Fruit fly (Drosophila melanogaster): ENCODE results near the gene Or98b.

Gene Or98b

dm6 chr3R:28335462-28335998 lies 16.5 kb upstream of the Or98b start (continued):
- no peak for TF ChIP-seq Ravus (GFP tag; IDR thresholded peaks at IDR 0.05)
- peak; percentile 74 for TF ChIP-seq CG11504 (tag; optimal IDR thresholded peaks at IDR 0.05)
- peak; percentile 69 for TF ChIP-seq gcm (GFP tag; optimal IDR thresholded peaks at IDR 0.05)
- TF ChIP-seq caup (GFP tag; optimal IDR thresholded peaks at IDR 0.05; ENCODE audit: severe bottlenecking), result peak; percentile 75
- no peak for TF ChIP-seq corto (GFP tag; optimal IDR thresholded peaks at IDR 0.05)
- TF ChIP-seq Hmr (GFP tag; optimal IDR thresholded peaks at IDR 0.05), result peak; percentile 82
- TF ChIP-seq Nf-YA (GFP tag; IDR thresholded peaks at IDR 0.05), result no peak
- peak; percentile 65; the same call in 1 of the 2 replicates for TF ChIP-seq Atf6 (GFP tag; IDR thresholded peaks at IDR 0.05)
- no peak for TF ChIP-seq CG1832 (GFP tag; optimal IDR thresholded peaks at IDR 0.05)
- TF ChIP-seq Deaf1 (tag; optimal IDR thresholded peaks at IDR 0.05), result peak; percentile 35
- peak; percentile 50 for TF ChIP-seq CG5245 (GFP tag; optimal IDR thresholded peaks at IDR 0.05)
- peak; percentile 49 for TF ChIP-seq tio (GFP tag; optimal IDR thresholded peaks at IDR 0.05)
- peak; percentile 54 for TF ChIP-seq CG8388 (GFP tag; optimal IDR thresholded peaks at IDR 0.05)
- TF ChIP-seq lbe (GFP tag; optimal IDR thresholded peaks at IDR 0.05), result peak; percentile 51
- peak; percentile 67 for TF ChIP-seq sqz (GFP tag; optimal IDR thresholded peaks at IDR 0.05)
- TF ChIP-seq CG6689 (GFP tag; IDR thresholded peaks at IDR 0.05), result peak; percentile 79
- peak; percentile 65 for TF ChIP-seq zen (tag; optimal IDR thresholded peaks at IDR 0.05)
- peak; percentile 35 for TF ChIP-seq gfzf (GFP tag; optimal IDR thresholded peaks at IDR 0.05)
- peak; percentile 51 for TF ChIP-seq CG3847 (GFP tag; IDR thresholded peaks at IDR 0.05)
- TF ChIP-seq CG13123 (GFP tag; optimal IDR thresholded peaks at IDR 0.05), result peak; percentile 17
- TF ChIP-seq lmd (GFP tag; IDR thresholded peaks at IDR 0.05), result peak; percentile 78
- TF ChIP-seq CG14441 (GFP tag; IDR thresholded peaks at IDR 0.05), result peak; percentile 52
- TF ChIP-seq CG2678 (tag; optimal IDR thresholded peaks at IDR 0.05), result peak; percentile 74
- TF ChIP-seq B-H1 (GFP tag; IDR thresholded peaks at IDR 0.05), result peak; percentile 58; the same call in 2 of the 3 replicates
- 0 out of 3 replicates have a peak, but pooled peaks have one; percentile 51 for TF ChIP-seq ken (GFP tag; IDR thresholded peaks at IDR 0.05)
- peak; percentile 8; the same call in 1 of the 2 replicates for TF ChIP-seq CG1024 (GFP tag; IDR thresholded peaks at IDR 0.05)
- TF ChIP-seq Drgx (GFP tag; IDR thresholded peaks at IDR 0.05), result peak; percentile 35; the same call in 1 of the 2 replicates
- peak; percentile 93 for TF ChIP-seq kni (GFP tag; optimal IDR thresholded peaks at IDR 0.05)
- peak; percentile 77 for TF ChIP-seq nerfin-1 (tag; optimal IDR thresholded peaks at IDR 0.05)
- 0 out of 2 replicates have a peak, but pooled peaks have one; percentile 9 for TF ChIP-seq sim (GFP tag; IDR thresholded peaks at IDR 0.05)
- TF ChIP-seq CG17359 (tag; optimal IDR thresholded peaks at IDR 0.05), result peak; percentile 49
- peak; percentile 48 for TF ChIP-seq Dref (GFP tag; IDR thresholded peaks at IDR 0.05)
- peak; percentile 47 for TF ChIP-seq CG4617 (GFP tag; optimal IDR thresholded peaks at IDR 0.05; ENCODE audit: borderline replicate concordance)
- TF ChIP-seq CG17385 (GFP tag; optimal IDR thresholded peaks at IDR 0.05), result peak; percentile 100
- TF ChIP-seq CG12155 (GFP tag; optimal IDR thresholded peaks at IDR 0.05), result peak; percentile 40
- TF ChIP-seq CG11723 (GFP tag; optimal IDR thresholded peaks at IDR 0.05), result peak; percentile 65
- TF ChIP-seq Ets65A (GFP tag), result peak; percentile 96
- peak; percentile 30; the same call in 1 of the 2 replicates for TF ChIP-seq amos (GFP tag; IDR thresholded peaks at IDR 0.05; ENCODE audit: partially characterized antibody)
- no peak for TF ChIP-seq tna (GFP tag; IDR thresholded peaks at IDR 0.05; ENCODE audit: partially characterized antibody)
- peak; percentile 28 for TF ChIP-seq TFAM (GFP tag; optimal IDR thresholded peaks at IDR 0.05)
- TF ChIP-seq sob (GFP tag; IDR thresholded peaks at IDR 0.05), result peak; percentile 65; the same call in 1 of the 2 replicates
- no peak for TF ChIP-seq HLH4C (GFP tag; IDR thresholded peaks at IDR 0.05; ENCODE audit: partially characterized antibody)
- TF ChIP-seq CG17361 (GFP tag; IDR thresholded peaks at IDR 0.05), result peak; percentile 68; the same call in 2 of the 3 replicates
- TF ChIP-seq nau (GFP tag; optimal IDR thresholded peaks at IDR 0.05), result peak; percentile 21
- peak; percentile 6 for TF ChIP-seq CTCF (GFP tag; optimal IDR thresholded peaks at IDR 0.05)
- no peak for TF ChIP-seq CG4360 (GFP tag; IDR thresholded peaks at IDR 0.05)
- peak; percentile 33 for TF ChIP-seq fu2 (GFP tag; optimal IDR thresholded peaks at IDR 0.05)
- no peak for TF ChIP-seq Dll (GFP tag; IDR thresholded peaks at IDR 0.05; ENCODE audit: partially characterized antibody)
- peak; percentile 75 for TF ChIP-seq ind (GFP tag; optimal IDR thresholded peaks at IDR 0.05)
- peak; percentile 15 for TF ChIP-seq pros (GFP tag; optimal IDR thresholded peaks at IDR 0.05)
